Worm (Caenorhabditis elegans) whole organism, L4 larva: ENCODE data around the gene ugt-49.

Experiments used
- F10B5.3 ChIP-seq: sonication (generic microtip); optimal IDR thresholded peaks from 2 replicates; lab custom pipeline; 2016; ENCODE audit warnings: mild to moderate bottlenecking, missing genetic modification characterization, missing compliant biosample characterization
- F37D6.2 ChIP-seq: sonication (generic microtip); optimal IDR thresholded peaks from 2 replicates; lab custom pipeline; 2016; ENCODE audit warnings: mild to moderate bottlenecking, missing genetic modification characterization, missing compliant biosample characterization
- F44E2.7 ChIP-seq: fragments of 200-800 bp; sonication (Bioruptor generic); IDR thresholded peaks from 2 replicates; pipeline ENCODE4 v2.1.2; 2022; ENCODE audit warnings: missing genetic modification characterization, missing compliant biosample characterization
- T20F7.1 ChIP-seq: fragments of 200-800 bp; sonication (Bioruptor generic); optimal IDR thresholded peaks from 2 replicates; lab custom pipeline; 2018; ENCODE audit warnings: mild to moderate bottlenecking, missing genetic modification characterization, missing compliant biosample characterization
- Y105C5A.15 ChIP-seq: fragments of 200-800 bp; sonication (Bioruptor generic); IDR thresholded peaks from 2 replicates; pipeline ENCODE4 v1.3.6; 2022; ENCODE audit warnings: missing genetic modification characterization, missing compliant biosample characterization
- aha-1 ChIP-seq: fragments of 150-350 bp; peaks from one replicate; lab custom pipeline; 2014; ENCODE audit warnings: missing biosample characterization, missing genetic modification characterization
- ceh-28 ChIP-seq: fragments of 150-350 bp; optimal IDR thresholded peaks from 2 replicates; lab custom pipeline; 2014; ENCODE audit warnings: missing biosample characterization, missing genetic modification reagents, missing genetic modification characterization
- ceh-32 ChIP-seq: sonication (generic microtip); optimal IDR thresholded peaks from 2 replicates; lab custom pipeline; 2016; ENCODE audit warnings: mild to moderate bottlenecking, missing genetic modification characterization, missing compliant biosample characterization; ENCODE audit not compliant: poor library complexity
- ceh-82 ChIP-seq: sonication (generic microtip); optimal IDR thresholded peaks from 2 replicates; lab custom pipeline; 2017; ENCODE audit warnings: missing biosample characterization, missing genetic modification characterization
- cey-2 ChIP-seq: sonication (generic microtip); optimal IDR thresholded peaks from 3 replicates; lab custom pipeline; 2017; ENCODE audit warnings: missing genetic modification characterization, mild to moderate bottlenecking, missing compliant biosample characterization, antibody characterized with exemption, borderline replicate concordance; ENCODE audit not compliant: insufficient read depth
- daf-16 ChIP-seq, 3 experiments: sonication (generic microtip); optimal IDR thresholded peaks; 2 replicates each; lab custom pipeline; 2016 to 2017; ENCODE audit warnings: missing genetic modification characterization in 3 of 3, missing genetic modification reagents in 3 of 3, mild to moderate bottlenecking in 2 of 3, missing compliant biosample characterization in 2 of 3, missing biosample characterization in 1 of 3, moderate library complexity in 1 of 3
- daf-8 ChIP-seq: fragments of 200-800 bp; sonication (Bioruptor generic); IDR thresholded peaks from 2 replicates; pipeline ENCODE4 v1.3.6; 2022; ENCODE audit warnings: missing genetic modification characterization, missing compliant biosample characterization
- dmd-6 ChIP-seq: fragments of 200-800 bp; sonication (Bioruptor generic); IDR thresholded peaks from 2 replicates; pipeline ENCODE4 v1.3.6; 2022; ENCODE audit warnings: missing genetic modification reagents, missing genetic modification characterization, missing compliant biosample characterization
- dmd-8 ChIP-seq: fragments of 200-800 bp; sonication (Bioruptor generic); IDR thresholded peaks from 2 replicates; pipeline ENCODE4 v1.3.6; 2022; ENCODE audit warnings: missing genetic modification characterization, missing compliant biosample characterization
- dmd-9 ChIP-seq: fragments of 200-800 bp; sonication (Bioruptor generic); IDR thresholded peaks from 2 replicates; pipeline ENCODE4 v1.3.6; 2022; ENCODE audit warnings: missing genetic modification reagents, missing genetic modification characterization, missing compliant biosample characterization
- dpl-1 ChIP-seq: fragments of 150-350 bp; optimal IDR thresholded peaks from 2 replicates; lab custom pipeline; 2014; ENCODE audit warnings: missing biosample characterization, missing genetic modification reagents, missing genetic modification characterization
- dve-1 ChIP-seq: sonication (generic microtip); optimal IDR thresholded peaks from 2 replicates; lab custom pipeline; 2017; ENCODE audit warnings: antibody characterized with exemption, mild to moderate bottlenecking, missing genetic modification characterization, missing compliant biosample characterization; ENCODE audit not compliant: insufficient read depth
- fkh-10 ChIP-seq: fragments of 150-350 bp; optimal IDR thresholded peaks from 2 replicates; lab custom pipeline; 2014; ENCODE audit warnings: missing biosample characterization, missing genetic modification reagents, missing genetic modification characterization
- hlh-11 ChIP-seq: fragments of 200-800 bp; sonication (Bioruptor generic); optimal IDR thresholded peaks from 2 replicates; lab custom pipeline; 2018; ENCODE audit warnings: mild to moderate bottlenecking, missing genetic modification characterization, missing compliant biosample characterization
- hlh-30 ChIP-seq: sonication (generic microtip); optimal IDR thresholded peaks from 2 replicates; lab custom pipeline; 2017; ENCODE audit warnings: antibody characterized with exemption, mild to moderate bottlenecking, missing genetic modification characterization, missing compliant biosample characterization; ENCODE audit not compliant: insufficient read depth
- lin-15B ChIP-seq: fragments of 150-350 bp; sonication (generic microtip); optimal IDR thresholded peaks from 3 replicates; lab custom pipeline; 2014; ENCODE audit warnings: missing biosample characterization, missing genetic modification characterization
- lin-38 ChIP-seq: fragments of 200-800 bp; sonication (Bioruptor generic); IDR thresholded peaks from 2 replicates; pipeline ENCODE4 v1.3.6; 2022; ENCODE audit warnings: missing genetic modification reagents, missing genetic modification characterization, missing compliant biosample characterization
- lsy-2 ChIP-seq, 2 experiments: fragments of 150-350 bp in 1 of 2; sonication (generic microtip) in 1 of 2; optimal IDR thresholded peaks; 2 replicates each; lab custom pipeline; 2014 to 2017; ENCODE audit warnings: missing biosample characterization in 2 of 2, missing genetic modification characterization in 2 of 2
- mdl-1 ChIP-seq, 2 experiments: fragments of 150-350 bp in 1 of 2; sonication (generic microtip) in 1 of 2; optimal IDR thresholded peaks; 2 replicates each; lab custom pipeline; 2014 to 2017; ENCODE audit warnings: missing biosample characterization in 2 of 2, missing genetic modification characterization in 2 of 2
- mep-1 ChIP-seq: fragments of 150-350 bp; sonication (generic microtip); optimal IDR thresholded peaks from 3 replicates; lab custom pipeline; 2014; ENCODE audit warnings: missing biosample characterization, missing genetic modification characterization
- mxl-3 ChIP-seq: fragments of 200-800 bp; sonication (Bioruptor generic); optimal IDR thresholded peaks from 2 replicates; lab custom pipeline; 2018; ENCODE audit warnings: mild to moderate bottlenecking, missing genetic modification characterization, missing compliant biosample characterization
- nhr-237 ChIP-seq: sonication (generic microtip); optimal IDR thresholded peaks from 2 replicates; lab custom pipeline; 2017; ENCODE audit warnings: missing biosample characterization, missing genetic modification characterization
- nhr-28 ChIP-seq: fragments of 150-350 bp; optimal IDR thresholded peaks from 2 replicates; lab custom pipeline; 2014; ENCODE audit warnings: missing biosample characterization, missing genetic modification characterization
- nhr-42 ChIP-seq: fragments of 200-800 bp; sonication (Bioruptor generic); IDR thresholded peaks from 2 replicates; pipeline ENCODE4 v1.3.6; 2022; ENCODE audit warnings: missing genetic modification characterization, missing compliant biosample characterization
- nhr-48 ChIP-seq: sonication (generic microtip); optimal IDR thresholded peaks from 2 replicates; lab custom pipeline; 2016; ENCODE audit warnings: mild to moderate bottlenecking, missing genetic modification characterization, missing compliant biosample characterization
- nhr-6 ChIP-seq: fragments of 150-350 bp; optimal IDR thresholded peaks from 2 replicates; lab custom pipeline; 2014; ENCODE audit warnings: missing biosample characterization, missing genetic modification characterization
- nhr-77 ChIP-seq: fragments of 150-350 bp; optimal IDR thresholded peaks from 2 replicates; lab custom pipeline; 2014; ENCODE audit warnings: missing biosample characterization, missing genetic modification characterization
- pha-4 ChIP-seq, 2 experiments: fragments of 150-350 bp in 1 of 2; fragments of 200-800 bp in 1 of 2; sonication (Bioruptor generic) in 1 of 2; IDR thresholded peaks in 1 of 2; optimal IDR thresholded peaks in 1 of 2; 2 replicates each; pipeline versions ENCODE4 v1.3.6 to Lab custom; 2014 to 2022; ENCODE audit warnings: missing genetic modification characterization in 2 of 2, missing genetic modification reagents in 2 of 2, missing biosample characterization in 1 of 2, missing compliant biosample characterization in 1 of 2
- rbr-2 ChIP-seq: sonication (generic microtip); optimal IDR thresholded peaks from 2 replicates; lab custom pipeline; 2016; ENCODE audit warnings: missing genotype, missing genetic modification characterization, missing compliant biosample characterization
- spr-3 ChIP-seq: fragments of 200-800 bp; sonication (Bioruptor generic); optimal IDR thresholded peaks from 2 replicates; lab custom pipeline; 2018; ENCODE audit warnings: mild to moderate bottlenecking, missing genetic modification characterization, missing compliant biosample characterization
- unc-130 ChIP-seq: sonication (generic microtip); optimal IDR thresholded peaks from 2 replicates; lab custom pipeline; 2016; ENCODE audit warnings: missing genetic modification reagents, missing genetic modification characterization, missing compliant biosample characterization
- unc-39 ChIP-seq: sonication (generic microtip); optimal IDR thresholded peaks from 2 replicates; lab custom pipeline; 2017; ENCODE audit warnings: missing biosample characterization, missing genetic modification characterization
- zfp-2 ChIP-seq: sonication (generic microtip); optimal IDR thresholded peaks from 2 replicates; lab custom pipeline; 2016; ENCODE audit warnings: mild to moderate bottlenecking, missing genetic modification characterization, missing compliant biosample characterization
- zip-11 ChIP-seq: fragments of 200-800 bp; sonication (Bioruptor generic); IDR thresholded peaks from 2 replicates; pipeline ENCODE4 v1.3.6; 2022; ENCODE audit warnings: missing genetic modification characterization, missing compliant biosample characterization

Gene ugt-49

ce11 chrV:10355773-10356335, 16.3 kb upstream of the ugt-49 start, which contains the start of gene sluh-7 (continued):
- no peak for TF ChIP-seq dmd-8 (GFP tag; lab: Robert Waterston, UW)
- peak; percentile 69 for TF ChIP-seq T20F7.1 (GFP tag; lab: Kevin White, UChicago)
- no peak for TF ChIP-seq F44E2.7 (GFP tag; lab: Robert Waterston, UW)
- no peak for TF ChIP-seq ceh-82
- TF ChIP-seq F37D6.2 (tag; lab: Kevin White, UChicago): peak; percentile 55
- peak in 1 of 2 experiments; percentile 88 for TF ChIP-seq lsy-2 (tag; optimal IDR thresholded peaks at IDR 0.05; lab: Kevin White, UChicago)
- TF ChIP-seq spr-3 (GFP tag; lab: Kevin White, UChicago): no peak
- TF ChIP-seq nhr-28: peak; percentile 30
- peak; percentile 94 for TF ChIP-seq dpl-1
- TF ChIP-seq Y105C5A.15 (GFP tag; lab: Robert Waterston, UW): no peak
- TF ChIP-seq mep-1 (tag; lab: Kevin White, UChicago): peak; percentile 70
- no peak for TF ChIP-seq daf-16 (GFP tag; optimal IDR thresholded peaks at IDR 0.05; lab: Kevin White, UChicago)
- peak; percentile 52 for TF ChIP-seq daf-16 (tag; optimal IDR thresholded peaks at IDR 0.05; lab: Kevin White, UChicago)
- peak; percentile 63 for TF ChIP-seq rbr-2 (tag; lab: Kevin White, UChicago)
- peak; percentile 6 for TF ChIP-seq nhr-48 (tag; lab: Kevin White, UChicago)
- TF ChIP-seq ceh-28 (tag; lab: Kevin White, UChicago): no peak
- TF ChIP-seq hlh-11 (tag; lab: Kevin White, UChicago): peak; percentile 42
- TF ChIP-seq cey-2 (tag; lab: Kevin White, UChicago): no peak
- no peak for TF ChIP-seq mxl-3 (GFP tag; lab: Kevin White, UChicago)
- peak; percentile 72 for TF ChIP-seq hlh-30 (tag; lab: Kevin White, UChicago)
- TF ChIP-seq aha-1 (tag; lab: Kevin White, UChicago): peak; percentile 79
- peak; percentile 78 for TF ChIP-seq lin-38 (GFP tag; lab: Robert Waterston, UW)
- TF ChIP-seq zip-11 (GFP tag; lab: Robert Waterston, UW): no peak
- TF ChIP-seq pha-4 (GFP tag; IDR thresholded peaks at IDR 0.05; lab: Robert Waterston, UW): no peak
- TF ChIP-seq pha-4 (tag; optimal IDR thresholded peaks at IDR 0.05; lab: Kevin White, UChicago): no peak
- TF ChIP-seq nhr-237 (tag; lab: Kevin White, UChicago): no peak
- peak; percentile 95 for TF ChIP-seq unc-130 (GFP tag; lab: Kevin White, UChicago)
- TF ChIP-seq dmd-9 (GFP tag; lab: Robert Waterston, UW): peak; percentile 82
- TF ChIP-seq nhr-6: peak; percentile 86
- peak; percentile 3 for TF ChIP-seq lin-15B
- no peak for TF ChIP-seq zfp-2 (tag; lab: Kevin White, UChicago)
- TF ChIP-seq dve-1 (tag; lab: Kevin White, UChicago): peak; percentile 74
- no peak for TF ChIP-seq fkh-10

DNA sequence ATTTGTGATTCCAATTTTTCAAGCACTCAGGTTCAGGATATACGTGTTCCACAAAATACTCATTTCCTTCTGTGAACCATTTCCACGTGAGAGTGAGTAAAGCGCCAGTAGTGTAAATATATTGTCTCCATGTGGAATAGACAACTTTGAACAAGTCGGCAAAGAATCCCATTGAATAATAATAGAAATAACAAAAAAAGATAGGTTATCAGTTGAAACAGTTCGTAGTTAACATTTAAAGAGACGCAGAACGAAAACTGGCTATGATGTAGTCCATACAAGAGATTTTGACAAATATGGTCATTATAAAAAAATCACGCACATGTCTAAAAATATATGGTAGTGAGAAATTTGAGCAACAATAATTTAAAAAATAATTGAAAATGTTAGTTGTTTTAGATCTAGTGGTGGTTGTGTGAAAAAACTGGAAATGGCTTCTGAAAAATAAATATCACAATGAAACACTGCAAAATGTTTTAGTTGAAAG, 14.6 kb upstream of the ugt-49 start, which contains the start of gene ceeh-2:
ceeh-2 (minus strand) TSS at position 437 of the 487 bp plus-strand sequence.
- TF ChIP-seq F10B5.3: no peak
- TF ChIP-seq nhr-42: no peak
- no peak for TF ChIP-seq daf-16 (GFP tag; optimal IDR thresholded peaks at IDR 0.05; lab: Kevin White, UChicago)
- peak; percentile 83 for TF ChIP-seq daf-16 (tag; optimal IDR thresholded peaks at IDR 0.05; lab: Kevin White, UChicago)
- peak; percentile 36; the same call in 1 of the 2 replicates for TF ChIP-seq dmd-6
- TF ChIP-seq ceh-32 (tag; lab: Kevin White, UChicago): no peak
- TF ChIP-seq dve-1 (tag; lab: Kevin White, UChicago): peak; percentile 63
- TF ChIP-seq daf-8: no peak
- no peak for TF ChIP-seq hlh-30 (tag; lab: Kevin White, UChicago)
- peak; percentile 59 for TF ChIP-seq nhr-28
- peak; percentile 8 for TF ChIP-seq hlh-11 (tag; lab: Kevin White, UChicago)
- peak; percentile 33 for TF ChIP-seq aha-1 (tag; lab: Kevin White, UChicago)
- TF ChIP-seq nhr-77 (tag; lab: Kevin White, UChicago): peak; percentile 28
- TF ChIP-seq dmd-8 (GFP tag; lab: Robert Waterston, UW): no peak
- TF ChIP-seq mdl-1 (tag; optimal IDR thresholded peaks at IDR 0.05; lab: Kevin White, UChicago): peak in 1 of 2 experiments; percentile 32
- no peak for TF ChIP-seq unc-39 (tag; lab: Kevin White, UChicago)
- TF ChIP-seq mxl-3 (GFP tag; lab: Kevin White, UChicago): no peak
